Worm (Caenorhabditis elegans): ENCODE data around the gene scl-23.

The scl-23 gene

ce11 chrIV:97681-98080 lies 7.8 kb upstream of the scl-23 start:
- TF ChIP-seq ces-1 (GFP tag; optimal IDR thresholded peaks at IDR 0.05) (peak; percentile 63), pha-4 (tag; optimal IDR thresholded peaks at IDR 0.05) (no peak), lin-13 (tag; optimal IDR thresholded peaks at IDR 0.05) (no peak)

- TF ChIP-seq unc-39 (tag; optimal IDR thresholded peaks at IDR 0.05): no peak
- TF ChIP-seq nhr-2 (tag; optimal IDR thresholded peaks at IDR 0.05): no peak
- no peak for TF ChIP-seq hlh-1 (tag; optimal IDR thresholded peaks at IDR 0.05)
- TF ChIP-seq lin-32 (GFP tag; optimal IDR thresholded peaks at IDR 0.05): no peak
- no peak for TF ChIP-seq flh-1 (GFP tag; optimal IDR thresholded peaks at IDR 0.05)
- no peak for TF ChIP-seq drap-1 (GFP tag; optimal IDR thresholded peaks at IDR 0.05)
- no peak for TF ChIP-seq nhr-12 (tag; optimal IDR thresholded peaks at IDR 0.05)
- no peak for TF ChIP-seq tbx-8 (GFP tag; optimal IDR thresholded peaks at IDR 0.05)
- no peak for TF ChIP-seq mab-5 (tag; optimal IDR thresholded peaks at IDR 0.05)
- no peak for TF ChIP-seq lsy-2 (tag; optimal IDR thresholded peaks at IDR 0.05)
- no peak for TF ChIP-seq zip-8 (tag; optimal IDR thresholded peaks at IDR 0.05)
- TF ChIP-seq ceh-83 (GFP tag; optimal IDR thresholded peaks at IDR 0.05): no peak
- no peak for TF ChIP-seq unc-120 (tag; optimal IDR thresholded peaks at IDR 0.05; ENCODE audit: poor library complexity, severe bottlenecking)
- no peak for TF ChIP-seq cnd-1 (tag; optimal IDR thresholded peaks at IDR 0.05)
- no peak for TF ChIP-seq mls-2 (tag; optimal IDR thresholded peaks at IDR 0.05)
- TF ChIP-seq ces-1 (GFP tag; optimal IDR thresholded peaks at IDR 0.05): no peak
- TF ChIP-seq sptf-1 (tag; optimal IDR thresholded peaks at IDR 0.05): no peak
- TF ChIP-seq mep-1 (tag; optimal IDR thresholded peaks at IDR 0.05): no peak
- TF ChIP-seq elt-1 (tag; optimal IDR thresholded peaks at IDR 0.05; ENCODE audit: borderline replicate concordance, insufficient read depth): no peak
Observed at ce11 chrIV:91680-92079, 1.8 kb upstream of the scl-23 start, which contains the start of gene tpa-1. tpa-1 (plus strand) TSS chrIV:91980.

- TF ChIP-seq mls-2 (tag; optimal IDR thresholded peaks at IDR 0.05) (no peak), nhr-76 (tag; optimal IDR thresholded peaks at IDR 0.05) (no peak), nhr-28 (tag; optimal IDR thresholded peaks at IDR 0.05) (no peak), ceh-39 (tag; optimal IDR thresholded peaks at IDR 0.05) (no peak), tbx-8 (GFP tag; optimal IDR thresholded peaks at IDR 0.05) (no peak), M03D4.4 (tag; optimal IDR thresholded peaks at IDR 0.05) (no peak), flh-1 (GFP tag; optimal IDR thresholded peaks at IDR 0.05) (no peak), lin-13 (tag; optimal IDR thresholded peaks at IDR 0.05) (no peak), drap-1 (GFP tag; optimal IDR thresholded peaks at IDR 0.05) (no peak), sptf-1 (tag; optimal IDR thresholded peaks at IDR 0.05) (no peak)
Observed at ce11 chrIV:86744-87143, 3.1 kb downstream of the scl-23 start.

- no peak for TF ChIP-seq lin-13 (tag; optimal IDR thresholded peaks at IDR 0.05)
- TF ChIP-seq elt-1 (tag; optimal IDR thresholded peaks at IDR 0.05; ENCODE audit: borderline replicate concordance, insufficient read depth): no peak
- TF ChIP-seq tbx-8 (GFP tag; optimal IDR thresholded peaks at IDR 0.05): no peak
- TF ChIP-seq ham-2 (GFP tag; optimal IDR thresholded peaks at IDR 0.05): no peak
- no peak for TF ChIP-seq nhr-76 (tag; optimal IDR thresholded peaks at IDR 0.05)
- TF ChIP-seq blmp-1 (tag; optimal IDR thresholded peaks at IDR 0.05): no peak
- no peak for TF ChIP-seq cnd-1 (tag; optimal IDR thresholded peaks at IDR 0.05)
- TF ChIP-seq ceh-43 (GFP tag; optimal IDR thresholded peaks at IDR 0.05): no peak
- no peak for TF ChIP-seq nhr-12 (tag; optimal IDR thresholded peaks at IDR 0.05)
- TF ChIP-seq zip-8 (tag; optimal IDR thresholded peaks at IDR 0.05): no peak
- no peak for TF ChIP-seq mls-2 (tag; optimal IDR thresholded peaks at IDR 0.05)
- TF ChIP-seq sptf-1 (tag; optimal IDR thresholded peaks at IDR 0.05): no peak
- no peak for TF ChIP-seq unc-120 (tag; optimal IDR thresholded peaks at IDR 0.05; ENCODE audit: poor library complexity, severe bottlenecking)
- TF ChIP-seq mep-1 (tag; optimal IDR thresholded peaks at IDR 0.05): no peak
- no peak for TF ChIP-seq unc-39 (tag; optimal IDR thresholded peaks at IDR 0.05)
- no peak for TF ChIP-seq M03D4.4 (tag; optimal IDR thresholded peaks at IDR 0.05)
- no peak for TF ChIP-seq ceh-39 (tag; optimal IDR thresholded peaks at IDR 0.05)
- TF ChIP-seq lsy-2 (tag; optimal IDR thresholded peaks at IDR 0.05): no peak
Observed at ce11 chrIV:82309-82708, 7.6 kb downstream of the scl-23 start.

- TF ChIP-seq ham-2 (GFP tag; optimal IDR thresholded peaks at IDR 0.05) (no peak), ztf-11 (tag; optimal IDR thresholded peaks at IDR 0.05) (no peak), pha-4 (tag; optimal IDR thresholded peaks at IDR 0.05) (no peak), mep-1 (tag; optimal IDR thresholded peaks at IDR 0.05) (no peak), sptf-1 (tag; optimal IDR thresholded peaks at IDR 0.05) (no peak), lin-32 (GFP tag; optimal IDR thresholded peaks at IDR 0.05) (no peak), nhr-76 (tag; optimal IDR thresholded peaks at IDR 0.05) (no peak)
Observed at ce11 chrIV:81428-81827, 8.5 kb downstream of the scl-23 start.

- TF ChIP-seq blmp-1 (tag; optimal IDR thresholded peaks at IDR 0.05) (no peak), ceh-83 (GFP tag; optimal IDR thresholded peaks at IDR 0.05) (no peak), mls-2 (tag; optimal IDR thresholded peaks at IDR 0.05) (no peak), mab-5 (tag; optimal IDR thresholded peaks at IDR 0.05) (no peak), ceh-39 (tag; optimal IDR thresholded peaks at IDR 0.05) (no peak), tbx-8 (GFP tag; optimal IDR thresholded peaks at IDR 0.05) (no peak), sptf-1 (tag; optimal IDR thresholded peaks at IDR 0.05) (no peak), lin-32 (GFP tag; optimal IDR thresholded peaks at IDR 0.05) (no peak), lsy-2 (tag; optimal IDR thresholded peaks at IDR 0.05) (no peak), nhr-237 (tag; optimal IDR thresholded peaks at IDR 0.05) (no peak), ces-1 (GFP tag; optimal IDR thresholded peaks at IDR 0.05) (no peak), elt-1 (tag; optimal IDR thresholded peaks at IDR 0.05; ENCODE audit: borderline replicate concordance, insufficient read depth) (no peak), bed-3 (GFP tag; optimal IDR thresholded peaks at IDR 0.05) (no peak), unc-62 (GFP tag; optimal IDR thresholded peaks at IDR 0.05) (no peak), drap-1 (GFP tag; optimal IDR thresholded peaks at IDR 0.05) (no peak), ham-2 (GFP tag; optimal IDR thresholded peaks at IDR 0.05) (no peak), ztf-11 (tag; optimal IDR thresholded peaks at IDR 0.05) (no peak), nhr-12 (tag; optimal IDR thresholded peaks at IDR 0.05) (no peak), pha-4 (tag; optimal IDR thresholded peaks at IDR 0.05) (no peak), cnd-1 (tag; optimal IDR thresholded peaks at IDR 0.05) (no peak)
Observed at ce11 chrIV:80943-81342, 8.9 kb downstream of the scl-23 start.
